Worm (Caenorhabditis elegans) whole organism, L2 larva: ENCODE measurements around the gene tsen-2.

Experiments used
- C34F6.9 ChIP-seq: fragments of 150-350 bp; optimal IDR thresholded peaks from 2 replicates; lab custom pipeline; 2014; ENCODE audit warnings: missing biosample characterization, missing genetic modification characterization
- F13H6.1 ChIP-seq: sonication (generic microtip); optimal IDR thresholded peaks from 2 replicates; lab custom pipeline; 2016; ENCODE audit warnings: missing genetic modification characterization, missing compliant biosample characterization
- R02D3.7 ChIP-seq: fragments of 150-350 bp; optimal IDR thresholded peaks from 2 replicates; lab custom pipeline; 2014; ENCODE audit warnings: missing biosample characterization, missing genetic modification characterization
- Y55F3AM.14 ChIP-seq: fragments of 200-800 bp; sonication (Bioruptor generic); optimal IDR thresholded peaks from 2 replicates; lab custom pipeline; 2018; ENCODE audit warnings: mild to moderate bottlenecking, missing genetic modification characterization, missing compliant biosample characterization
- aly-2 ChIP-seq: fragments of 150-350 bp; optimal IDR thresholded peaks from 2 replicates; lab custom pipeline; 2014; ENCODE audit warnings: missing biosample characterization, missing genetic modification characterization
- ama-1 ChIP-seq: fragments of 150-350 bp; optimal IDR thresholded peaks from 2 replicates; lab custom pipeline; 2018; ENCODE audit warnings: inconsistent platforms
- blmp-1 ChIP-seq: sonication (generic microtip); optimal IDR thresholded peaks from 2 replicates; lab custom pipeline; 2017; ENCODE audit warnings: missing genetic modification characterization, mild to moderate bottlenecking, missing compliant biosample characterization, antibody characterized with exemption, moderate library complexity; ENCODE audit not compliant: insufficient read depth
- ceh-82 ChIP-seq: fragments of 150-350 bp; optimal IDR thresholded peaks from 2 replicates; lab custom pipeline; 2014; ENCODE audit warnings: missing biosample characterization, missing genetic modification characterization
- crh-2 ChIP-seq: sonication (generic microtip); optimal IDR thresholded peaks from 2 replicates; lab custom pipeline; 2017; ENCODE audit warnings: missing biosample characterization, missing genetic modification characterization
- dmd-4 ChIP-seq: sonication (generic microtip); optimal IDR thresholded peaks from 2 replicates; lab custom pipeline; 2017; ENCODE audit warnings: missing biosample characterization, missing genetic modification characterization
- elt-1 ChIP-seq: fragments of 150-350 bp; optimal IDR thresholded peaks from 2 replicates; lab custom pipeline; 2014; ENCODE audit warnings: missing biosample characterization, missing genetic modification characterization
- elt-3 ChIP-seq: sonication (generic microtip); optimal IDR thresholded peaks from 2 replicates; lab custom pipeline; 2017; ENCODE audit warnings: missing biosample characterization, missing genetic modification characterization
- fos-1 ChIP-seq: fragments of 150-350 bp; optimal IDR thresholded peaks from 2 replicates; lab custom pipeline; 2014; ENCODE audit warnings: missing biosample characterization, missing genetic modification characterization
- gmeb-1 ChIP-seq: fragments of 150-350 bp; optimal IDR thresholded peaks from 2 replicates; lab custom pipeline; 2014; ENCODE audit warnings: missing biosample characterization, missing genetic modification characterization
- lin-13 ChIP-seq: fragments of 150-350 bp; optimal IDR thresholded peaks from 2 replicates; lab custom pipeline; 2014; ENCODE audit warnings: missing biosample characterization, missing genetic modification reagents, missing genetic modification characterization
- lin-39 ChIP-seq: fragments of 150-350 bp; optimal IDR thresholded peaks from 2 replicates; lab custom pipeline; 2014; ENCODE audit warnings: missing biosample characterization, missing genetic modification reagents, missing genetic modification characterization
- lsy-2 ChIP-seq, 2 experiments: fragments of 150-350 bp in 1 of 2; sonication (generic microtip) in 1 of 2; optimal IDR thresholded peaks; 2 replicates each; lab custom pipeline; 2014 to 2017; ENCODE audit warnings: missing biosample characterization in 2 of 2, missing genetic modification characterization in 2 of 2
- mbf-1 ChIP-seq: sonication (generic microtip); optimal IDR thresholded peaks from 2 replicates; lab custom pipeline; 2017; ENCODE audit warnings: missing biosample characterization, missing genetic modification characterization
- nhr-10 ChIP-seq: sonication (generic microtip); optimal IDR thresholded peaks from 2 replicates; lab custom pipeline; 2017; ENCODE audit warnings: missing biosample characterization, missing genetic modification characterization
- nhr-11 ChIP-seq: fragments of 150-350 bp; optimal IDR thresholded peaks from 2 replicates; lab custom pipeline; 2014; ENCODE audit warnings: missing biosample characterization, missing genetic modification characterization
- nhr-129 ChIP-seq: fragments of 150-350 bp; optimal IDR thresholded peaks from 2 replicates; lab custom pipeline; 2014; ENCODE audit warnings: missing biosample characterization, missing genetic modification characterization
- nhr-21 ChIP-seq: fragments of 150-350 bp; optimal IDR thresholded peaks from 2 replicates; lab custom pipeline; 2014; ENCODE audit warnings: missing biosample characterization, missing genetic modification characterization
- nhr-237 ChIP-seq: fragments of 150-350 bp; optimal IDR thresholded peaks from 2 replicates; lab custom pipeline; 2014; ENCODE audit warnings: missing biosample characterization, missing genetic modification characterization
- nhr-6 ChIP-seq: fragments of 150-350 bp; optimal IDR thresholded peaks from 2 replicates; lab custom pipeline; 2014; ENCODE audit warnings: missing biosample characterization, missing genetic modification characterization
- nhr-77 ChIP-seq: fragments of 150-350 bp; optimal IDR thresholded peaks from 2 replicates; lab custom pipeline; 2014; ENCODE audit warnings: missing biosample characterization, missing genetic modification characterization
- peb-1 ChIP-seq: fragments of 150-350 bp; optimal IDR thresholded peaks from 2 replicates; lab custom pipeline; 2014; ENCODE audit warnings: missing biosample characterization, missing genetic modification characterization
- sem-4 ChIP-seq: fragments of 150-350 bp; optimal IDR thresholded peaks from 2 replicates; lab custom pipeline; 2014; ENCODE audit warnings: missing biosample characterization, missing genetic modification reagents, missing genetic modification characterization
- skn-1 ChIP-seq: sonication (generic microtip); optimal IDR thresholded peaks from 2 replicates; lab custom pipeline; 2017; ENCODE audit warnings: missing biosample characterization, missing genetic modification characterization
- sma-3 ChIP-seq: sonication (generic microtip); optimal IDR thresholded peaks from 2 replicates; lab custom pipeline; 2016; ENCODE audit warnings: missing genetic modification reagents, missing genetic modification characterization, missing compliant biosample characterization
- sma-9 ChIP-seq, 2 experiments: fragments of 150-350 bp in 1 of 2; sonication (generic microtip) in 1 of 2; optimal IDR thresholded peaks; 2 replicates each; lab custom pipeline; 2014 to 2016; ENCODE audit warnings: missing genetic modification characterization in 2 of 2, mild to moderate bottlenecking in 1 of 2, missing biosample characterization in 1 of 2, missing compliant biosample characterization in 1 of 2, missing genetic modification reagents in 1 of 2, moderate library complexity in 1 of 2
- snpc-4 ChIP-seq: fragments of 150-350 bp; optimal IDR thresholded peaks from 2 replicates; lab custom pipeline; 2014; ENCODE audit warnings: missing biosample characterization, missing genetic modification characterization
- unc-39 ChIP-seq: fragments of 150-350 bp; optimal IDR thresholded peaks from 2 replicates; lab custom pipeline; 2014; ENCODE audit warnings: missing biosample characterization, missing genetic modification characterization
- unc-55 ChIP-seq: fragments of 150-350 bp; sonication (generic microtip); optimal IDR thresholded peaks from 3 replicates; lab custom pipeline; 2014; ENCODE audit warnings: missing biosample characterization, missing genetic modification reagents, missing genetic modification characterization
- ztf-1 ChIP-seq: fragments of 200-800 bp; sonication (Bioruptor generic); conservative IDR thresholded peaks from 2 replicates; pipeline ENCODE4 v1.3.6; 2022; ENCODE audit warnings: missing genetic modification characterization, missing compliant biosample characterization
- ztf-4 ChIP-seq: fragments of 150-350 bp; optimal IDR thresholded peaks from 2 replicates; lab custom pipeline; 2014; ENCODE audit warnings: missing biosample characterization, missing genetic modification characterization

tsen-2 gene

ce11 chrIII:11853533-11853932 lies 44.5 kb downstream of the tsen-2 start:
- TF ChIP-seq nhr-21 (tag; lab: Kevin White, UChicago) (no peak), ztf-1 (GFP tag; lab: Robert Waterston, UW) (no peak), aly-2 (tag; lab: Kevin White, UChicago) (no peak), fos-1 (no peak), peb-1 (tag; lab: Kevin White, UChicago) (no peak)

ce11 chrIII:11849590-11849989 lies 48.5 kb downstream of the tsen-2 start:
- TF ChIP-seq blmp-1 (tag; lab: Kevin White, UChicago) (no peak), nhr-77 (tag; lab: Kevin White, UChicago) (no peak), lin-39 (tag; lab: Kevin White, UChicago) (no peak), nhr-6 (tag; lab: Kevin White, UChicago) (no peak), gmeb-1 (no peak), dmd-4 (no peak)

ce11 chrIII:11848317-11848716 lies 49.8 kb downstream of the tsen-2 start:
- TF ChIP-seq nhr-10 (tag; lab: Kevin White, UChicago) (no peak), C34F6.9 (tag; lab: Kevin White, UChicago) (no peak), skn-1 (no peak), gmeb-1 (no peak), nhr-6 (tag; lab: Kevin White, UChicago) (no peak), lin-13 (GFP tag; lab: Kevin White, UChicago) (no peak), elt-3 (tag; lab: Kevin White, UChicago) (no peak), unc-55 (GFP tag; lab: Kevin White, UChicago) (no peak), elt-1 (tag; lab: Kevin White, UChicago) (no peak)

- TF ChIP-seq nhr-129 (tag; lab: Kevin White, UChicago) (peak; percentile 41), gmeb-1 (peak; percentile 36), snpc-4 (tag; lab: Kevin White, UChicago) (no peak), peb-1 (tag; lab: Kevin White, UChicago) (no peak), C34F6.9 (tag; lab: Kevin White, UChicago) (peak; percentile 54), unc-55 (GFP tag; lab: Kevin White, UChicago) (peak; percentile 64), lin-13 (GFP tag; lab: Kevin White, UChicago) (peak; percentile 32), lsy-2 (tag; optimal IDR thresholded peaks at IDR 0.05; lab: Kevin White, UChicago) (peak; percentile 86 to 98)
Observed at ce11 chrIII:11847658-11848202, 50.3 kb downstream of the tsen-2 start, which contains the start of gene mif-1. Gene mif-1 (plus strand): TSS chrIII:11848152.

- TF ChIP-seq mbf-1 (tag; lab: Kevin White, UChicago) (no peak), lin-13 (GFP tag; lab: Kevin White, UChicago) (no peak), nhr-11 (tag; lab: Kevin White, UChicago) (no peak), nhr-77 (tag; lab: Kevin White, UChicago) (no peak), ceh-82 (tag; lab: Kevin White, UChicago) (no peak), sma-9 (GFP tag; optimal IDR thresholded peaks at IDR 0.05; lab: Kevin White, UChicago) (no peak), sma-9 (tag; optimal IDR thresholded peaks at IDR 0.05; lab: Kevin White, UChicago) (no peak), sem-4 (tag; lab: Kevin White, UChicago) (no peak)
Observed at ce11 chrIII:11847014-11847413, 51.1 kb downstream of the tsen-2 start.

- no peak for TF ChIP-seq ama-1 (lab: Kevin White, UChicago)
- no peak for TF ChIP-seq sma-3 (GFP tag; lab: Kevin White, UChicago)
- TF ChIP-seq F13H6.1 (tag; lab: Kevin White, UChicago): no peak
- no peak for TF ChIP-seq nhr-237 (tag; lab: Kevin White, UChicago)
- TF ChIP-seq R02D3.7 (tag; lab: Kevin White, UChicago): no peak
- no peak for TF ChIP-seq crh-2 (tag; lab: Kevin White, UChicago)
- no peak for TF ChIP-seq sem-4 (tag; lab: Kevin White, UChicago)
- no peak for TF ChIP-seq mbf-1 (tag; lab: Kevin White, UChicago)
- no peak for TF ChIP-seq fos-1
- no peak for TF ChIP-seq snpc-4 (tag; lab: Kevin White, UChicago)
- no peak for TF ChIP-seq unc-39 (tag; lab: Kevin White, UChicago)
- TF ChIP-seq aly-2 (tag; lab: Kevin White, UChicago): no peak
- no peak for TF ChIP-seq nhr-129 (tag; lab: Kevin White, UChicago)
- TF ChIP-seq C34F6.9 (tag; lab: Kevin White, UChicago): no peak
- TF ChIP-seq nhr-11 (tag; lab: Kevin White, UChicago): no peak
- TF ChIP-seq Y55F3AM.14 (GFP tag; lab: Kevin White, UChicago): no peak
- TF ChIP-seq nhr-10 (tag; lab: Kevin White, UChicago): no peak
- TF ChIP-seq ztf-4 (tag; lab: Kevin White, UChicago): no peak
- no peak for TF ChIP-seq sma-9 (GFP tag; optimal IDR thresholded peaks at IDR 0.05; lab: Kevin White, UChicago)
- no peak for TF ChIP-seq sma-9 (tag; optimal IDR thresholded peaks at IDR 0.05; lab: Kevin White, UChicago)
- TF ChIP-seq lin-39 (tag; lab: Kevin White, UChicago): no peak
Observed at ce11 chrIII:11846365-11846764, 51.7 kb downstream of the tsen-2 start, which contains the start of gene ntl-3. Gene ntl-3 (minus strand): TSS chrIII:11846465.
